Worm (Caenorhabditis elegans): ENCODE data around the gene lab-2.

lab-2 gene

ce11 chrIII:7322018-7322417 lies 7.4 kb downstream of the lab-2 start:
- TF ChIP-seq rcor-1 (GFP tag; IDR thresholded peaks at IDR 0.05), result no peak
- no peak for TF ChIP-seq F55B11.4 (tag; optimal IDR thresholded peaks at IDR 0.05; ENCODE audit: borderline replicate concordance, insufficient read depth)
- no peak for TF ChIP-seq mes-4 (tag; optimal IDR thresholded peaks at IDR 0.05)
- TF ChIP-seq pha-4 (tag; optimal IDR thresholded peaks at IDR 0.05), result peak; percentile 7

- TF ChIP-seq pbrm-1 (GFP tag; IDR thresholded peaks at IDR 0.05), result no peak
- peak; percentile 30 for TF ChIP-seq nhr-80 (tag; optimal IDR thresholded peaks at IDR 0.05)
Measured at ce11 chrIII:7319390-7319789, 10.0 kb downstream of the lab-2 start, which contains the start of gene F56C9.8. TSS of gene F56C9.8 (minus strand) at chrIII:7319509.

ce11 chrIII:7317354-7317753 lies 12.1 kb downstream of the lab-2 start:
- TF ChIP-seq nhr-80 (tag; optimal IDR thresholded peaks at IDR 0.05), result peak; percentile 63
- TF ChIP-seq F57A8.1 (GFP tag; optimal IDR thresholded peaks at IDR 0.05), result no peak
- TF ChIP-seq nhr-120 (GFP tag; IDR thresholded peaks at IDR 0.05), result no peak

ce11 chrIII:7314927-7315547 lies 14.4 kb downstream of the lab-2 start, which contains the start of gene nspg-6:
TSS of gene nspg-6 (minus strand) at chrIII:7314977.
- peak; percentile 75 for TF ChIP-seq nhr-80 (tag; optimal IDR thresholded peaks at IDR 0.05)
- no peak for TF ChIP-seq hrde-1 (tag; optimal IDR thresholded peaks at IDR 0.05; ENCODE audit: borderline replicate concordance)
- TF ChIP-seq Y53F4B.3 (GFP tag; IDR thresholded peaks at IDR 0.05), result no peak

ce11 chrIII:7314473-7314872 lies 14.9 kb downstream of the lab-2 start:
- no peak for TF ChIP-seq sea-2 (GFP tag; IDR thresholded peaks at IDR 0.05)
- no peak for TF ChIP-seq Y53G8AR.9 (GFP tag; conservative IDR thresholded peaks at IDR 0.05)
- TF ChIP-seq ztf-26 (tag; optimal IDR thresholded peaks at IDR 0.05), result no peak
- no peak for TF ChIP-seq ets-4 (GFP tag; optimal IDR thresholded peaks at IDR 0.05)
- TF ChIP-seq egl-18 (GFP tag; IDR thresholded peaks at IDR 0.05), result no peak
- TF ChIP-seq lag-1 (GFP tag; IDR thresholded peaks at IDR 0.05), result no peak
- no peak for TF ChIP-seq T26A5.8 (tag; optimal IDR thresholded peaks at IDR 0.05)
- no peak for TF ChIP-seq madf-8 (GFP tag; conservative IDR thresholded peaks at IDR 0.05)
- no peak for TF ChIP-seq hlh-12 (tag; optimal IDR thresholded peaks at IDR 0.05)
- TF ChIP-seq ceh-58 (GFP tag; IDR thresholded peaks at IDR 0.05), result no peak
- no peak for TF ChIP-seq sptf-2 (GFP tag; optimal IDR thresholded peaks at IDR 0.05)
- TF ChIP-seq D2030.7 (GFP tag; IDR thresholded peaks at IDR 0.05), result no peak
- no peak for TF ChIP-seq nhr-179 (tag; optimal IDR thresholded peaks at IDR 0.05)

- TF ChIP-seq ztf-3 (GFP tag; optimal IDR thresholded peaks at IDR 0.05) (no peak), snpc-4 (GFP tag; optimal IDR thresholded peaks at IDR 0.05) (no peak), snpc-4 (tag; optimal IDR thresholded peaks at IDR 0.05) (peak in 1 of 4 experiments; percentile 12), madf-6 (GFP tag; IDR thresholded peaks at IDR 0.05) (peak; percentile 91), D2030.7 (GFP tag; IDR thresholded peaks at IDR 0.05) (peak; percentile 79), ceh-100 (GFP tag; IDR thresholded peaks at IDR 0.05) (no peak), dpl-1 (GFP tag; optimal IDR thresholded peaks at IDR 0.05) (peak; percentile 70), dox-1 (GFP tag; IDR thresholded peaks at IDR 0.05) (0 out of 2 replicates have a peak, but pooled peaks have one; percentile 4), rec-8 (tag; optimal IDR thresholded peaks at IDR 0.05) (no peak), ztf-22 (GFP tag; optimal IDR thresholded peaks at IDR 0.05) (no peak), bed-2 (GFP tag; IDR thresholded peaks at IDR 0.05) (no peak), lin-26 (GFP tag; IDR thresholded peaks at IDR 0.05) (0 out of 2 replicates have a peak, but pooled peaks have one; percentile 12), let-526 (GFP tag; IDR thresholded peaks at IDR 0.05) (no peak), hlh-12 (tag; optimal IDR thresholded peaks at IDR 0.05) (no peak), hmg-1.2 (GFP tag; IDR thresholded peaks at IDR 0.05) (peak; percentile 12; the same call in 1 of the 2 replicates), F33H1.4 (GFP tag; IDR thresholded peaks at IDR 0.05) (peak; percentile 95), xnd-1 (tag; optimal IDR thresholded peaks at IDR 0.05) (peak; percentile 74), rcor-1 (GFP tag; IDR thresholded peaks at IDR 0.05) (no peak), tbx-9 (tag; optimal IDR thresholded peaks at IDR 0.05; ENCODE audit: borderline replicate concordance) (no peak)
Measured at ce11 chrIII:7310662-7311340, 18.6 kb downstream of the lab-2 start, which contains the start of the genes F56C9.6 and F56C9.3. TSS of gene F56C9.6 (minus strand) at chrIII:7310773. TSS of gene F56C9.3 (plus strand) at chrIII:7311290.
